Fruit fly (Drosophila melanogaster) whole organism, wandering third instar larva: ENCODE data around the gene CG2983.

Source experiments
- Abd-B ChIP-seq: fragments of >200 bp; optimal IDR thresholded peaks from 2 replicates; lab custom pipeline; 2017; ENCODE audit warnings: missing biosample characterization, missing genetic modification characterization
- CG32264 ChIP-seq: fragments of 200-800 bp; sonication (Bioruptor generic); optimal IDR thresholded peaks from 2 replicates; lab custom pipeline; 2016; ENCODE audit warnings: missing biosample characterization, missing genetic modification characterization
- CrebA ChIP-seq: fragments of 200-800 bp; sonication (Bioruptor generic); optimal IDR thresholded peaks from 2 replicates; lab custom pipeline; 2016; ENCODE audit warnings: missing biosample characterization, mild to moderate bottlenecking, missing genetic modification characterization, borderline replicate concordance
- Dfd ChIP-seq: fragments of >200 bp; optimal IDR thresholded peaks from 2 replicates; lab custom pipeline; 2017; ENCODE audit warnings: missing biosample characterization, missing genetic modification characterization
- Dif ChIP-seq: fragments of 200-275, 200-300 bp; sonication (Bioruptor generic); optimal IDR thresholded peaks from 2 replicates; lab custom pipeline; 2018; ENCODE audit warnings: missing biosample characterization, missing genetic modification characterization; ENCODE audit not compliant: partially characterized antibody
- GATAd ChIP-seq: sonication (Bioruptor generic); optimal IDR thresholded peaks from 2 replicates; lab custom pipeline; 2016; ENCODE audit warnings: missing biosample characterization, missing genetic modification characterization
- HLH106 ChIP-seq: fragments of 200-800 bp; optimal IDR thresholded peaks from 3 replicates; lab custom pipeline; 2019; ENCODE audit warnings: missing biosample characterization, mild to moderate bottlenecking, missing genetic modification characterization, moderate library complexity
- Hnf4 ChIP-seq: fragments of 200-800 bp; sonication (Bioruptor generic); optimal IDR thresholded peaks from 2 replicates; lab custom pipeline; 2016; ENCODE audit warnings: missing biosample characterization, mild to moderate bottlenecking, missing genetic modification characterization
- Hr78 ChIP-seq: fragments of >200 bp; optimal IDR thresholded peaks from 2 replicates; lab custom pipeline; 2017; ENCODE audit warnings: missing biosample characterization, missing genetic modification characterization
- Mio ChIP-seq: sonication (Bioruptor generic); optimal IDR thresholded peaks from 2 replicates; lab custom pipeline; 2016; ENCODE audit warnings: missing biosample characterization, missing genetic modification characterization
- N ChIP-seq: fragments of >200 bp; optimal IDR thresholded peaks from 2 replicates; lab custom pipeline; 2018; ENCODE audit warnings: missing biosample characterization, missing external identifiers, missing genetic modification characterization
- OdsH ChIP-seq: fragments of 200-800 bp; sonication (Bioruptor generic); optimal IDR thresholded peaks from 2 replicates; lab custom pipeline; 2016; ENCODE audit warnings: missing biosample characterization, mild to moderate bottlenecking, missing genetic modification characterization
- Rel ChIP-seq, 2 experiments: fragments of 200-800 bp; sonication (Bioruptor generic) in 1 of 2; optimal IDR thresholded peaks; 2 replicates in 1 of 2; 3 replicates in 1 of 2; lab custom pipeline; 2016 to 2019; ENCODE audit warnings: mild to moderate bottlenecking in 2 of 2, missing biosample characterization in 2 of 2, missing genetic modification characterization in 2 of 2, moderate library complexity in 1 of 2
- Sp1 ChIP-seq: fragments of 200-800 bp; sonication (Bioruptor generic); optimal IDR thresholded peaks from 3 replicates; lab custom pipeline; 2019; ENCODE audit warnings: missing biosample characterization, mild to moderate bottlenecking, missing genetic modification characterization, moderate library complexity
- Vsx2 ChIP-seq: fragments of 200-300, 225-300 bp; sonication (Bioruptor generic); optimal IDR thresholded peaks from 2 replicates; lab custom pipeline; 2018; ENCODE audit warnings: missing biosample characterization, missing genetic modification characterization; ENCODE audit not compliant: partially characterized antibody
- brk ChIP-seq: fragments of 200-800 bp; sonication (Bioruptor generic); optimal IDR thresholded peaks from 2 replicates; lab custom pipeline; 2016; ENCODE audit warnings: missing biosample characterization, mild to moderate bottlenecking, missing genetic modification characterization
- dl ChIP-seq, 2 experiments: fragments of 175-275, 200-275 bp in 1 of 2; fragments of 200-275 bp in 1 of 2; sonication (Bioruptor generic); optimal IDR thresholded peaks; lab custom pipeline; 2018; ENCODE audit warnings: mild to moderate bottlenecking in 2 of 2, missing biosample characterization in 2 of 2, missing genetic modification characterization in 2 of 2, moderate library complexity in 2 of 2; ENCODE audit not compliant: partially characterized antibody in 2 of 2, insufficient read depth in 1 of 2
- dmrt93B ChIP-seq: fragments of 200-800 bp; sonication (Bioruptor generic); optimal IDR thresholded peaks from 2 replicates; lab custom pipeline; 2018; ENCODE audit warnings: missing biosample characterization, mild to moderate bottlenecking, missing genetic modification characterization
- dsf ChIP-seq: sonication (Bioruptor generic); optimal IDR thresholded peaks from 2 replicates; lab custom pipeline; 2016; ENCODE audit warnings: missing biosample characterization, missing genetic modification characterization, borderline replicate concordance
- foxo ChIP-seq, 2 experiments: fragments of 200-800 bp; sonication (Bioruptor generic); optimal IDR thresholded peaks; 2 replicates in 1 of 2; 3 replicates in 1 of 2; lab custom pipeline; 2016 to 2017; ENCODE audit warnings: missing biosample characterization in 2 of 2, missing genetic modification characterization in 2 of 2
- fru ChIP-seq: fragments of 200-800 bp; sonication (Bioruptor generic); optimal IDR thresholded peaks from 3 replicates; lab custom pipeline; 2016; ENCODE audit warnings: missing biosample characterization, mild to moderate bottlenecking, missing genetic modification characterization
- h ChIP-seq: fragments of 200-800 bp; sonication (Bioruptor generic); optimal IDR thresholded peaks from 3 replicates; lab custom pipeline; 2016; ENCODE audit warnings: missing biosample characterization, mild to moderate bottlenecking, missing genetic modification characterization
- lola ChIP-seq: fragments of >200 bp; optimal IDR thresholded peaks from 2 replicates; lab custom pipeline; 2017; ENCODE audit warnings: missing biosample characterization, missing genetic modification characterization
- pan ChIP-seq: fragments of >200 bp; optimal IDR thresholded peaks from 2 replicates; lab custom pipeline; 2017
- psq ChIP-seq: fragments of 200-800 bp; sonication (Bioruptor generic); optimal IDR thresholded peaks from 3 replicates; lab custom pipeline; 2017; ENCODE audit warnings: missing biosample characterization, mild to moderate bottlenecking, missing genetic modification characterization, moderate library complexity
- rgr ChIP-seq: fragments of 200-800 bp; sonication (Bioruptor generic); optimal IDR thresholded peaks from 3 replicates; lab custom pipeline; 2016; ENCODE audit warnings: missing biosample characterization, mild to moderate bottlenecking, missing genetic modification characterization
- sage ChIP-seq: fragments of 200-800 bp; sonication (Bioruptor generic); optimal IDR thresholded peaks from 2 replicates; lab custom pipeline; 2016; ENCODE audit warnings: missing biosample characterization, mild to moderate bottlenecking, missing genetic modification characterization
- sv ChIP-seq: fragments of 200-800 bp; sonication (Bioruptor generic); optimal IDR thresholded peaks from 3 replicates; lab custom pipeline; 2016; ENCODE audit warnings: missing biosample characterization, missing genetic modification characterization
- tai ChIP-seq: sonication (Bioruptor generic); optimal IDR thresholded peaks from 2 replicates; lab custom pipeline; 2016; ENCODE audit warnings: missing biosample characterization, missing genetic modification characterization
- usp ChIP-seq: fragments of >200 bp; optimal IDR thresholded peaks from 2 replicates; lab custom pipeline; 2017; ENCODE audit warnings: missing biosample characterization, missing genetic modification characterization
- woc ChIP-seq: sonication (Bioruptor generic); optimal IDR thresholded peaks from 2 replicates; lab custom pipeline; 2016; ENCODE audit warnings: missing biosample characterization, mild to moderate bottlenecking, missing genetic modification characterization

CG2983 gene

dm6 chr2L:2886226-2886569, 38.8 kb downstream of the CG2983 start:
- TF ChIP-seq fru (GFP tag; lab: Kevin White, UChicago): peak; percentile 17
- peak; percentile 37 for TF ChIP-seq Hr78 (GFP tag; lab: Kevin White, UChicago)
- no peak for TF ChIP-seq Rel (GFP tag; optimal IDR thresholded peaks at IDR 0.05; lab: Kevin White, UChicago)
- TF ChIP-seq Rel (tag; optimal IDR thresholded peaks at IDR 0.05; lab: Kevin White, UChicago): no peak
- peak; percentile 90 for TF ChIP-seq N (GFP tag; lab: Kevin White, UChicago)

- TF ChIP-seq Abd-B (GFP tag; lab: Kevin White, UChicago) (no peak), fru (GFP tag; lab: Kevin White, UChicago) (peak; percentile 92), Mio (no peak), dl (GFP tag; optimal IDR thresholded peaks at IDR 0.05; lab: Kevin White, UChicago; ENCODE audit: insufficient read depth in 1 of 2, partially characterized antibody in 2 of 2) (peak in 1 of 2 experiments; percentile 4), sage (GFP tag; lab: Kevin White, UChicago) (no peak), Sp1 (GFP tag; lab: Kevin White, UChicago) (peak; percentile 11), dsf (GFP tag; lab: Kevin White, UChicago) (no peak), Dif (GFP tag; lab: Kevin White, UChicago) (peak; percentile 34), OdsH (GFP tag; lab: Kevin White, UChicago) (no peak), Dfd (GFP tag; lab: Kevin White, UChicago) (peak; percentile 41), sv (GFP tag; lab: Kevin White, UChicago) (no peak), foxo (GFP tag; optimal IDR thresholded peaks at IDR 0.05; lab: Kevin White, UChicago) (peak in 1 of 2 experiments; percentile 32)
Observed at dm6 chr2L:2886613-2887537, 39.4 kb downstream of the CG2983 start.

- no peak for TF ChIP-seq pan (lab: Kevin White, UChicago)
- TF ChIP-seq dsf (GFP tag; lab: Kevin White, UChicago): no peak
- TF ChIP-seq rgr: peak; percentile 12
- TF ChIP-seq Dif (GFP tag; lab: Kevin White, UChicago): no peak
- TF ChIP-seq psq: no peak
- TF ChIP-seq usp (GFP tag; lab: Kevin White, UChicago): no peak
- peak; percentile 75 for TF ChIP-seq sage (GFP tag; lab: Kevin White, UChicago)
- TF ChIP-seq GATAd: no peak
- TF ChIP-seq sv (GFP tag; lab: Kevin White, UChicago): no peak
- TF ChIP-seq lola: no peak
- no peak for TF ChIP-seq Dfd (GFP tag; lab: Kevin White, UChicago)
- TF ChIP-seq HLH106: no peak
- TF ChIP-seq dmrt93B: no peak
Observed at dm6 chr2L:2887760-2888600, 40.5 kb downstream of the CG2983 start.

dm6 chr2L:2888859-2889443, 41.5 kb downstream of the CG2983 start:
- no peak for TF ChIP-seq GATAd
- TF ChIP-seq brk (GFP tag; lab: Kevin White, UChicago): no peak
- no peak for TF ChIP-seq dmrt93B
- TF ChIP-seq sv (GFP tag; lab: Kevin White, UChicago): no peak
- peak; percentile 21 to 76 for TF ChIP-seq dl (GFP tag; optimal IDR thresholded peaks at IDR 0.05; lab: Kevin White, UChicago; ENCODE audit: insufficient read depth in 1 of 2, partially characterized antibody in 2 of 2)
- peak; percentile 15 for TF ChIP-seq rgr
- TF ChIP-seq dsf (GFP tag; lab: Kevin White, UChicago): no peak
- no peak for TF ChIP-seq pan (lab: Kevin White, UChicago)
- TF ChIP-seq Dif (GFP tag; lab: Kevin White, UChicago): peak; percentile 71
- TF ChIP-seq CrebA (GFP tag; lab: Kevin White, UChicago): no peak
- peak; percentile 85 for TF ChIP-seq psq
- TF ChIP-seq Rel (GFP tag; optimal IDR thresholded peaks at IDR 0.05; lab: Kevin White, UChicago): peak; percentile 63
- peak; percentile 39 for TF ChIP-seq Rel (tag; optimal IDR thresholded peaks at IDR 0.05; lab: Kevin White, UChicago)
- no peak for TF ChIP-seq Hnf4 (GFP tag; lab: Kevin White, UChicago)
- no peak for TF ChIP-seq Vsx2 (GFP tag; lab: Kevin White, UChicago)
- no peak for TF ChIP-seq usp (GFP tag; lab: Kevin White, UChicago)
- no peak for TF ChIP-seq Dfd (GFP tag; lab: Kevin White, UChicago)
- TF ChIP-seq woc (GFP tag; lab: Kevin White, UChicago): no peak
- no peak for TF ChIP-seq CG32264
- no peak for TF ChIP-seq tai (GFP tag; lab: Kevin White, UChicago)
- TF ChIP-seq Mio: no peak
- no peak for TF ChIP-seq Abd-B (GFP tag; lab: Kevin White, UChicago)
- peak; percentile 5 for TF ChIP-seq h (GFP tag; lab: Kevin White, UChicago)
- TF ChIP-seq, all 38 proteins: peak for 6
